Worm (Caenorhabditis elegans) whole organism, early embryonic: Measurements from ENCODE around the gene ZK180.7.

Experiments
- B0310.2 ChIP-seq: sonication (generic microtip); optimal IDR thresholded peaks from 2 replicates; lab custom pipeline; 2016; ENCODE audit warnings: mild to moderate bottlenecking, missing genetic modification characterization, missing compliant biosample characterization
- F13C5.2 ChIP-seq: sonication (generic microtip); optimal IDR thresholded peaks from 2 replicates; lab custom pipeline; 2017; ENCODE audit warnings: mild to moderate bottlenecking, missing genetic modification characterization, inconsistent platforms, missing compliant biosample characterization
- aly-1 ChIP-seq: sonication (generic microtip); optimal IDR thresholded peaks from 2 replicates; lab custom pipeline; 2016; ENCODE audit warnings: missing genetic modification characterization, missing compliant biosample characterization
- ama-1 ChIP-seq: fragments of 150-350 bp; optimal IDR thresholded peaks from 2 replicates; lab custom pipeline; 2014
- ceh-13 ChIP-seq: fragments of 200-800 bp; sonication (Bioruptor generic); optimal IDR thresholded peaks from 2 replicates; lab custom pipeline; 2018; ENCODE audit warnings: mild to moderate bottlenecking, missing genetic modification characterization, missing compliant biosample characterization
- ceh-36 ChIP-seq: sonication (generic microtip); optimal IDR thresholded peaks from 2 replicates; lab custom pipeline; 2016; ENCODE audit warnings: missing genetic modification characterization, inconsistent platforms, missing compliant biosample characterization
- ets-7 ChIP-seq: sonication (generic microtip); optimal IDR thresholded peaks from 2 replicates; lab custom pipeline; 2016; ENCODE audit warnings: missing genotype, missing genetic modification characterization, missing compliant biosample characterization
- flt-1 ChIP-seq: fragments of 200-800 bp; sonication (Bioruptor generic); IDR thresholded peaks from 2 replicates; pipeline ENCODE4 v1.3.6; 2022; ENCODE audit warnings: missing genetic modification characterization, missing compliant biosample characterization
- hmbx-1 ChIP-seq: sonication (generic microtip); optimal IDR thresholded peaks from 2 replicates; lab custom pipeline; 2016; ENCODE audit warnings: mild to moderate bottlenecking, missing genetic modification characterization, missing compliant biosample characterization
- hmg-4 ChIP-seq: fragments of 200-800 bp; sonication (Bioruptor generic); optimal IDR thresholded peaks from 2 replicates; lab custom pipeline; 2018; ENCODE audit warnings: mild to moderate bottlenecking, missing genetic modification characterization, missing compliant biosample characterization
- hnd-1 ChIP-seq: sonication (generic microtip); optimal IDR thresholded peaks from 2 replicates; lab custom pipeline; 2016; ENCODE audit warnings: missing genetic modification characterization, missing compliant biosample characterization
- pes-1 ChIP-seq: fragments of 200-800 bp; sonication (Bioruptor generic); IDR thresholded peaks from 2 replicates; pipeline ENCODE4 v1.3.6; 2022; ENCODE audit warnings: missing genetic modification reagents, missing genetic modification characterization, missing compliant biosample characterization
- scrt-1 ChIP-seq: fragments of 200-800 bp; sonication (Bioruptor generic); IDR thresholded peaks from 2 replicates; pipeline ENCODE4 v1.3.6; 2022; ENCODE audit warnings: missing genetic modification characterization, missing compliant biosample characterization
- sea-1 ChIP-seq: fragments of 200-800 bp; sonication (Bioruptor generic); conservative IDR thresholded peaks from 2 replicates; pipeline ENCODE4 v1.3.6; 2022; ENCODE audit warnings: missing genetic modification characterization, missing compliant biosample characterization
- tbx-11 ChIP-seq: fragments of 200-800 bp; sonication (Bioruptor generic); IDR thresholded peaks from 2 replicates; pipeline ENCODE4 v1.3.6; 2022; ENCODE audit warnings: missing genetic modification characterization, missing compliant biosample characterization
- tbx-37 ChIP-seq: fragments of 200-800 bp; sonication (Bioruptor generic); conservative IDR thresholded peaks from 2 replicates; pipeline ENCODE4 v1.3.6; 2022; ENCODE audit warnings: missing genetic modification reagents, missing genetic modification characterization, missing compliant biosample characterization
- tra-4 ChIP-seq: sonication (generic microtip); optimal IDR thresholded peaks from 2 replicates; lab custom pipeline; 2017; ENCODE audit warnings: missing genetic modification characterization, missing compliant biosample characterization

ZK180.7 gene

DNA sequence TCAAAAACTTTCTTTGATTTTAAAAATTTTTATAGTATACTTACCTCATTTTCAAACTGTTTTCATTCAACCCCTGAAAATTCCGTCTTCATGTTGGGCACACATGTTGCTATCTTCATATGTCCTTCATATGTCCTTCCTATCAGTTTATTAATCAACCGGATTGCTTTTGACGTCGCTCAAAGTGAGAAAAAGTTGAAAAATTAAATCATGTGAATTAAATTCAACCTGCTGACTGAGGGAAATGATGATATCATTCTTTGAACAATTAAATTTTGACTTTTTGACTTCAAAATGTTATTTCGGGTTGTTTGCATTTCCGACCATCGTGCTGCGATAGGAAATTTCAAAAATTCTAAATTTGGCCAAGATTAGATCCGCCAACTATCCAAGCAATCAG lies 5.8 kb upstream of the ZK180.7 start:
- no peak for TF ChIP-seq ceh-36 (tag; lab: Kevin White, UChicago)
- TF ChIP-seq hmbx-1 (tag; lab: Kevin White, UChicago) = no peak
- no peak for TF ChIP-seq tbx-37
- TF ChIP-seq ceh-13 (GFP tag; lab: Kevin White, UChicago) = no peak
- no peak for TF ChIP-seq hmg-4
- TF ChIP-seq B0310.2 (tag; lab: Kevin White, UChicago) = no peak
- TF ChIP-seq sea-1 (GFP tag; lab: Robert Waterston, UW) = no peak
- no peak for TF ChIP-seq pes-1 (GFP tag; lab: Robert Waterston, UW)
- no peak for TF ChIP-seq F13C5.2 (tag; lab: Kevin White, UChicago)

- no peak for TF ChIP-seq hmbx-1 (tag; lab: Kevin White, UChicago)
- TF ChIP-seq pes-1 (GFP tag; lab: Robert Waterston, UW) = no peak
- no peak for TF ChIP-seq flt-1 (GFP tag; lab: Robert Waterston, UW)
- TF ChIP-seq tbx-37 = no peak
- TF ChIP-seq B0310.2 (tag; lab: Kevin White, UChicago) = no peak
- no peak for TF ChIP-seq scrt-1 (GFP tag; lab: Robert Waterston, UW)
- TF ChIP-seq ama-1 (lab: Kevin White, UChicago) = no peak
- TF ChIP-seq ceh-36 (tag; lab: Kevin White, UChicago) = no peak
- TF ChIP-seq hmg-4 = no peak
- no peak for TF ChIP-seq tra-4 (tag; lab: Kevin White, UChicago)
- TF ChIP-seq ets-7 = no peak
- TF ChIP-seq F13C5.2 (tag; lab: Kevin White, UChicago) = no peak
- no peak for TF ChIP-seq aly-1
- no peak for TF ChIP-seq sea-1 (GFP tag; lab: Robert Waterston, UW)
- no peak for TF ChIP-seq hnd-1 (tag; lab: Kevin White, UChicago)
- TF ChIP-seq tbx-11 (GFP tag; lab: Robert Waterston, UW) = no peak
- TF ChIP-seq ceh-13 (GFP tag; lab: Kevin White, UChicago) = no peak
Measured at ce11 chrIV:4486738-4487137, 3.6 kb upstream of the ZK180.7 start, which contains the start of gene trx-3. TSS of gene trx-3 (plus strand) at chrIV:4487028.

ce11 chrIV:4505078-4505477 lies 14.7 kb downstream of the ZK180.7 start:
- TF ChIP-seq flt-1 (GFP tag; lab: Robert Waterston, UW) (no peak), pes-1 (GFP tag; lab: Robert Waterston, UW) (no peak), hmbx-1 (tag; lab: Kevin White, UChicago) (no peak), F13C5.2 (tag; lab: Kevin White, UChicago) (no peak), tbx-11 (GFP tag; lab: Robert Waterston, UW) (no peak), B0310.2 (tag; lab: Kevin White, UChicago) (no peak), aly-1 (no peak), ceh-36 (tag; lab: Kevin White, UChicago) (no peak), hnd-1 (tag; lab: Kevin White, UChicago) (no peak), tbx-37 (no peak), sea-1 (GFP tag; lab: Robert Waterston, UW) (no peak), hmg-4 (no peak), tra-4 (tag; lab: Kevin White, UChicago) (no peak), scrt-1 (GFP tag; lab: Robert Waterston, UW) (no peak), ets-7 (no peak), ama-1 (lab: Kevin White, UChicago) (no peak), ceh-13 (GFP tag; lab: Kevin White, UChicago) (no peak)

DNA sequence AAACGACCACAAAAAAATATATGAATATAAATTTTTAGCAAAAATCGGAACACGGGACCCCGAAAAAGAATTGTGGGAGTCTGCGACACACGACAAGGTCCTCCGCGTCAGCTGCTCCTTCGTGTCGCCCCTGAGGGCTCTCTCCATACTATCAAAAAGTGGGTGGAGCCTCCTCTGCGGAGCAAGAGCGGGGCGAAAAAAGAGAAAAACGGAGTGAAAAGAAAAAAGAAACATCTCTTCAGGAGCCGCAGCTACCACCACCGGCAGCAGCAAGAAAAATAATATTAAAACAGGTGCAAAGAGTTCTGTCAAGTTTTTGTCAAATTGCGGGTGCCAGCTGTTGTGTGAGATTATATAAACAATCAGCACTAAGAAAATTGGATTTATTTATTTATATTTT lies 16.3 kb downstream of the ZK180.7 start, which contains the start of gene gbb-2:
Gene gbb-2 (minus strand): TSS at position 112 of the 400 bp plus-strand sequence.
- TF ChIP-seq ets-7 (no peak), ceh-36 (tag; lab: Kevin White, UChicago) (no peak), F13C5.2 (tag; lab: Kevin White, UChicago) (no peak), hmbx-1 (tag; lab: Kevin White, UChicago) (no peak), scrt-1 (GFP tag; lab: Robert Waterston, UW) (no peak), B0310.2 (tag; lab: Kevin White, UChicago) (no peak)

DNA sequence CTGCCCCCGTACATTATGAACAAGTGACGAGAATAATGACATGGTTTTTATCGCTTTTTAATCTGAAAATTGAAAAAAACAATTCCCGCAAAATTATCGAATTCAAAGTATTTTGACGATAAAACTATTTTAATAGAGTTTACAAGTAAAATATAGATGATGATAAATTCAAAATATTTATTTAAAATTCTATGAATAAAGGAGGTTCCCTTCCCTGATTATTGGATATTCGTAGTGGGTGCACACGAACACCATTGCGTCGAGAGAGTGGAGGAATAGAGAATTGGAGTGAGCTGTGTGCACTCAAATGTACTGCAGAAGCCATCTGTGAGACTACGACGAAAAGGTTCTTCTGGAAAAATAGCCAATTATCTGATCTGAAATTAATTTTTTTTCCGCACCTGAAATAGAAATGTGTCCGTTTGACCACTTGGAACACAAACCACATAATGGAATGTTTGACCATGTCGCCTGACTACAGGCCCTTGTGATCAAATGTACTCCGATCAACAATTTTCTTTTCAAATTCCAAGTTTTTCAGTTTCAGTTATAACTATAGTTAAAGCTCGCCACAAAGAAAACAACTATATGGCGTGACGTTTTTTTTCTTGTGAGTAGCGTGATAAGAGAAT lies 21.0 kb downstream of the ZK180.7 start, which contains the start of the genes rfth-1 and ZK180.8:
Gene rfth-1 (minus strand): TSS at position 51 of the 632 bp plus-strand sequence.
Gene ZK180.8 (minus strand): TSS at position 466 of the 632 bp plus-strand sequence.
- no peak for TF ChIP-seq tbx-11 (GFP tag; lab: Robert Waterston, UW)
- no peak for TF ChIP-seq ceh-13 (GFP tag; lab: Kevin White, UChicago)
- no peak for TF ChIP-seq ceh-36 (tag; lab: Kevin White, UChicago)
- no peak for TF ChIP-seq ama-1 (lab: Kevin White, UChicago)
- TF ChIP-seq flt-1 (GFP tag; lab: Robert Waterston, UW) = no peak
- TF ChIP-seq tbx-37 = no peak
- TF ChIP-seq ets-7 = no peak
- no peak for TF ChIP-seq pes-1 (GFP tag; lab: Robert Waterston, UW)
- TF ChIP-seq scrt-1 (GFP tag; lab: Robert Waterston, UW) = no peak
- TF ChIP-seq hmg-4 = no peak
- TF ChIP-seq hnd-1 (tag; lab: Kevin White, UChicago) = no peak

DNA sequence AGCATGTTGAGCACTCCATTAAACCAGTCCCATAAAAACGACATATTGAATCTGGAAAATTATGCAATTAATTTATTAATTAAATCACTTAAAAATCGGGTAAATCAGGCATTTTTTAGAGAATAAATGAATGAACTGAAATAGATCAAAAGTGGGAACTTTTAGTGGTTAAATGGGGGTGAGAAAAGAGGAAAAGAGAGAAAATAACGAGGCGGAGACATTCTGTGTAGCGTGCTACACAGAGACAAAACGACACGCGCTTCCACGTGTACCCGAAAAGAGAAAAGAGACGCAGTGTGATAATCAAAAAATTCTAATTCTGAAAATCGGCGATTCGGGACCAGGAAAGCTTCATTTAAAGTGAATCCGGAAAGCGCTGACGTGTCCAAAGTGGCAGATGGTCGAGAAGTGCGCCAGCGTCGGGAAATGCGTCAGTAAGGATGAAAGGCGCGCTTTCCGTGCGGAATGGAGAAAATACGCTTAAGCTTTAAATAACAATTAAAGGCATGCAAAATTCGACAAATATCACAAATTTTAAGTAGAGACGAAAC lies 23.0 kb downstream of the ZK180.7 start, which contains the start of gene sar-1:
Gene sar-1 (minus strand): TSS at position 51 of the 551 bp plus-strand sequence.
- 0 out of 2 replicates have a peak, but pooled peaks have one; percentile 15 for TF ChIP-seq tbx-37
- TF ChIP-seq scrt-1 (GFP tag; lab: Robert Waterston, UW) = no peak
- TF ChIP-seq hmg-4 = peak; percentile 46
- TF ChIP-seq flt-1 (GFP tag; lab: Robert Waterston, UW) = peak; percentile 35; the same call in 1 of the 2 replicates
- peak; percentile 6 for TF ChIP-seq F13C5.2 (tag; lab: Kevin White, UChicago)

ce11 chrIV:4516478-4516877 lies 26.1 kb downstream of the ZK180.7 start:
- TF ChIP-seq sea-1 (GFP tag; lab: Robert Waterston, UW) (no peak), B0310.2 (tag; lab: Kevin White, UChicago) (no peak), ama-1 (lab: Kevin White, UChicago) (no peak), tbx-11 (GFP tag; lab: Robert Waterston, UW) (no peak), pes-1 (GFP tag; lab: Robert Waterston, UW) (no peak), flt-1 (GFP tag; lab: Robert Waterston, UW) (no peak), hmbx-1 (tag; lab: Kevin White, UChicago) (no peak), F13C5.2 (tag; lab: Kevin White, UChicago) (no peak), tra-4 (tag; lab: Kevin White, UChicago) (no peak), aly-1 (no peak), ceh-36 (tag; lab: Kevin White, UChicago) (no peak), tbx-37 (no peak), hnd-1 (tag; lab: Kevin White, UChicago) (no peak), ets-7 (no peak), ceh-13 (GFP tag; lab: Kevin White, UChicago) (no peak), scrt-1 (GFP tag; lab: Robert Waterston, UW) (no peak), hmg-4 (no peak)
